Worm (Caenorhabditis elegans) whole organism, L4 larva: Measurements from ENCODE around the gene srv-6.

Experiments used
- D1046.2 ChIP-seq: fragments of 200-800 bp; sonication (Bioruptor generic); IDR thresholded peaks from 2 replicates; pipeline ENCODE4 v1.3.6; 2022; ENCODE audit warnings: missing genetic modification characterization, missing compliant biosample characterization
- T26A8.4 ChIP-seq: fragments of 200-800 bp; sonication (Bioruptor generic); IDR thresholded peaks from 2 replicates; pipeline ENCODE4 v1.3.6; 2022; ENCODE audit warnings: missing genetic modification characterization, missing compliant biosample characterization
- Y48G9A.11 ChIP-seq: fragments of 200-800 bp; sonication (Bioruptor generic); IDR thresholded peaks from 2 replicates; pipeline ENCODE4 v1.3.6; 2022; ENCODE audit warnings: missing genetic modification reagents, missing genetic modification characterization, missing compliant biosample characterization
- Y5F2A.4 ChIP-seq: fragments of 200-800 bp; sonication (Bioruptor generic); optimal IDR thresholded peaks from 2 replicates; lab custom pipeline; 2018; ENCODE audit warnings: mild to moderate bottlenecking, missing genetic modification characterization, missing compliant biosample characterization
- Y75B8A.6 ChIP-seq: fragments of 200-800 bp; sonication (Bioruptor generic); IDR thresholded peaks from 2 replicates; pipeline ENCODE4 v1.3.6; 2022; ENCODE audit warnings: missing genetic modification reagents, missing genetic modification characterization, missing compliant biosample characterization
- ZK546.5 ChIP-seq, 2 experiments: sonication (generic microtip); optimal IDR thresholded peaks; 2 replicates each; lab custom pipeline; 2017; ENCODE audit warnings: missing biosample characterization in 2 of 2, missing genetic modification characterization in 2 of 2
- aha-1 ChIP-seq: fragments of 150-350 bp; peaks from one replicate; lab custom pipeline; 2014; ENCODE audit warnings: missing biosample characterization, missing genetic modification characterization
- ama-1 ChIP-seq: fragments of 150-350 bp; optimal IDR thresholded peaks from 2 replicates; lab custom pipeline; 2014; ENCODE audit warnings: inconsistent platforms, mixed read lengths
- ceh-20 ChIP-seq: fragments of 200-800 bp; sonication (Bioruptor generic); IDR thresholded peaks from 2 replicates; pipeline ENCODE4 v1.3.6; 2022; ENCODE audit warnings: missing genetic modification reagents, missing genetic modification characterization, missing compliant biosample characterization
- ceh-32 ChIP-seq: sonication (generic microtip); optimal IDR thresholded peaks from 2 replicates; lab custom pipeline; 2016; ENCODE audit warnings: mild to moderate bottlenecking, missing genetic modification characterization, missing compliant biosample characterization; ENCODE audit not compliant: poor library complexity
- ceh-44 ChIP-seq: fragments of 200-800 bp; sonication (Bioruptor generic); IDR thresholded peaks from 2 replicates; pipeline ENCODE4 v1.3.6; 2022; ENCODE audit warnings: missing genetic modification reagents, missing genetic modification characterization, missing compliant biosample characterization
- ceh-82 ChIP-seq: sonication (generic microtip); optimal IDR thresholded peaks from 2 replicates; lab custom pipeline; 2017; ENCODE audit warnings: missing biosample characterization, missing genetic modification characterization
- daf-16 ChIP-seq, 3 experiments: sonication (generic microtip); optimal IDR thresholded peaks; 2 replicates each; lab custom pipeline; 2016 to 2017; ENCODE audit warnings: missing genetic modification characterization in 3 of 3, missing genetic modification reagents in 3 of 3, mild to moderate bottlenecking in 2 of 3, missing compliant biosample characterization in 2 of 3, missing biosample characterization in 1 of 3, moderate library complexity in 1 of 3
- daf-8 ChIP-seq: fragments of 200-800 bp; sonication (Bioruptor generic); IDR thresholded peaks from 2 replicates; pipeline ENCODE4 v1.3.6; 2022; ENCODE audit warnings: missing genetic modification characterization, missing compliant biosample characterization
- dmd-6 ChIP-seq: fragments of 200-800 bp; sonication (Bioruptor generic); IDR thresholded peaks from 2 replicates; pipeline ENCODE4 v1.3.6; 2022; ENCODE audit warnings: missing genetic modification reagents, missing genetic modification characterization, missing compliant biosample characterization
- dve-1 ChIP-seq: sonication (generic microtip); optimal IDR thresholded peaks from 2 replicates; lab custom pipeline; 2017; ENCODE audit warnings: antibody characterized with exemption, mild to moderate bottlenecking, missing genetic modification characterization, missing compliant biosample characterization; ENCODE audit not compliant: insufficient read depth
- egl-27 ChIP-seq: sonication (generic microtip); optimal IDR thresholded peaks from 3 replicates; lab custom pipeline; 2017; ENCODE audit warnings: missing biosample characterization, missing genetic modification reagents, missing genetic modification characterization
- egl-43 ChIP-seq: fragments of 200-800 bp; sonication (Bioruptor generic); IDR thresholded peaks from 2 replicates; pipeline ENCODE4 v1.3.6; 2022; ENCODE audit warnings: missing genetic modification reagents, missing genetic modification characterization, missing compliant biosample characterization
- hif-1 ChIP-seq, 2 experiments: sonication (generic microtip); optimal IDR thresholded peaks; 2 replicates each; lab custom pipeline; 2016 to 2017; ENCODE audit warnings: missing compliant biosample characterization in 2 of 2, missing genetic modification characterization in 2 of 2, missing genetic modification reagents in 2 of 2, missing genotype in 2 of 2, mild to moderate bottlenecking in 1 of 2
- hlh-11 ChIP-seq: fragments of 200-800 bp; sonication (Bioruptor generic); optimal IDR thresholded peaks from 2 replicates; lab custom pipeline; 2018; ENCODE audit warnings: mild to moderate bottlenecking, missing genetic modification characterization, missing compliant biosample characterization
- hlh-30 ChIP-seq: sonication (generic microtip); optimal IDR thresholded peaks from 2 replicates; lab custom pipeline; 2017; ENCODE audit warnings: antibody characterized with exemption, mild to moderate bottlenecking, missing genetic modification characterization, missing compliant biosample characterization; ENCODE audit not compliant: insufficient read depth
- hmg-1.1 ChIP-seq: fragments of 200-800 bp; sonication (Bioruptor generic); IDR thresholded peaks from 2 replicates; pipeline ENCODE4 v1.3.6; 2022; ENCODE audit warnings: missing genetic modification reagents, missing genetic modification characterization, missing compliant biosample characterization
- lin-1 ChIP-seq: fragments of 200-800 bp; sonication (Bioruptor generic); IDR thresholded peaks from 2 replicates; pipeline ENCODE4 v1.3.6; 2022; ENCODE audit warnings: missing genetic modification reagents, missing genetic modification characterization, missing compliant biosample characterization
- lin-13 ChIP-seq: fragments of 150-350 bp; optimal IDR thresholded peaks from 2 replicates; lab custom pipeline; 2014; ENCODE audit warnings: missing biosample characterization, missing genetic modification reagents, missing genetic modification characterization
- lin-15B ChIP-seq: fragments of 150-350 bp; sonication (generic microtip); optimal IDR thresholded peaks from 3 replicates; lab custom pipeline; 2014; ENCODE audit warnings: missing biosample characterization, missing genetic modification characterization
- lsy-2 ChIP-seq, 2 experiments: fragments of 150-350 bp in 1 of 2; sonication (generic microtip) in 1 of 2; optimal IDR thresholded peaks; 2 replicates each; lab custom pipeline; 2014 to 2017; ENCODE audit warnings: missing biosample characterization in 2 of 2, missing genetic modification characterization in 2 of 2
- mdl-1 ChIP-seq, 2 experiments: fragments of 150-350 bp in 1 of 2; sonication (generic microtip) in 1 of 2; optimal IDR thresholded peaks; 2 replicates each; lab custom pipeline; 2014 to 2017; ENCODE audit warnings: missing biosample characterization in 2 of 2, missing genetic modification characterization in 2 of 2
- mep-1 ChIP-seq: fragments of 150-350 bp; sonication (generic microtip); optimal IDR thresholded peaks from 3 replicates; lab custom pipeline; 2014; ENCODE audit warnings: missing biosample characterization, missing genetic modification characterization
- mes-2 ChIP-seq: sonication (generic microtip); optimal IDR thresholded peaks from 2 replicates; lab custom pipeline; 2016; ENCODE audit warnings: missing genotype, mild to moderate bottlenecking, missing genetic modification characterization, missing compliant biosample characterization; ENCODE audit not compliant: poor library complexity, severe bottlenecking
- mxl-3 ChIP-seq: fragments of 200-800 bp; sonication (Bioruptor generic); optimal IDR thresholded peaks from 2 replicates; lab custom pipeline; 2018; ENCODE audit warnings: mild to moderate bottlenecking, missing genetic modification characterization, missing compliant biosample characterization
- nhr-10 ChIP-seq: fragments of 150-350 bp; optimal IDR thresholded peaks from 2 replicates; lab custom pipeline; 2014; ENCODE audit warnings: missing biosample characterization, missing genetic modification characterization
- nhr-102 ChIP-seq: sonication (generic microtip); optimal IDR thresholded peaks from 2 replicates; lab custom pipeline; 2016; ENCODE audit warnings: mild to moderate bottlenecking, missing genetic modification characterization, moderate library complexity, missing compliant biosample characterization
- nhr-237 ChIP-seq: sonication (generic microtip); optimal IDR thresholded peaks from 2 replicates; lab custom pipeline; 2017; ENCODE audit warnings: missing biosample characterization, missing genetic modification characterization
- nhr-41 ChIP-seq: fragments of 200-800 bp; sonication (Bioruptor generic); IDR thresholded peaks from 2 replicates; pipeline ENCODE4 v1.3.6; 2022; ENCODE audit warnings: missing genetic modification reagents, missing genetic modification characterization, missing compliant biosample characterization
- nhr-6 ChIP-seq: fragments of 150-350 bp; optimal IDR thresholded peaks from 2 replicates; lab custom pipeline; 2014; ENCODE audit warnings: missing biosample characterization, missing genetic modification characterization
- nhr-77 ChIP-seq: fragments of 150-350 bp; optimal IDR thresholded peaks from 2 replicates; lab custom pipeline; 2014; ENCODE audit warnings: missing biosample characterization, missing genetic modification characterization
- pha-4 ChIP-seq, 2 experiments: fragments of 150-350 bp in 1 of 2; fragments of 200-800 bp in 1 of 2; sonication (Bioruptor generic) in 1 of 2; IDR thresholded peaks in 1 of 2; optimal IDR thresholded peaks in 1 of 2; 2 replicates each; pipeline versions ENCODE4 v1.3.6 to Lab custom; 2014 to 2022; ENCODE audit warnings: missing genetic modification characterization in 2 of 2, missing genetic modification reagents in 2 of 2, missing biosample characterization in 1 of 2, missing compliant biosample characterization in 1 of 2
- rbr-2 ChIP-seq: sonication (generic microtip); optimal IDR thresholded peaks from 2 replicates; lab custom pipeline; 2016; ENCODE audit warnings: missing genotype, missing genetic modification characterization, missing compliant biosample characterization
- sdz-12 ChIP-seq: fragments of 200-800 bp; sonication (Bioruptor generic); optimal IDR thresholded peaks from 2 replicates; lab custom pipeline; 2018; ENCODE audit warnings: mild to moderate bottlenecking, missing genetic modification characterization, missing compliant biosample characterization
- set-16 ChIP-seq: fragments of 200-800 bp; sonication (Bioruptor generic); IDR thresholded peaks from 2 replicates; pipeline ENCODE4 v1.3.6; 2022; ENCODE audit warnings: missing genetic modification reagents, missing genetic modification characterization, missing compliant biosample characterization
- spr-1 ChIP-seq: sonication (generic microtip); optimal IDR thresholded peaks from 2 replicates; lab custom pipeline; 2016; ENCODE audit warnings: mild to moderate bottlenecking, missing genetic modification characterization, missing compliant biosample characterization
- spr-3 ChIP-seq: fragments of 200-800 bp; sonication (Bioruptor generic); optimal IDR thresholded peaks from 2 replicates; lab custom pipeline; 2018; ENCODE audit warnings: mild to moderate bottlenecking, missing genetic modification characterization, missing compliant biosample characterization
- unc-130 ChIP-seq: sonication (generic microtip); optimal IDR thresholded peaks from 2 replicates; lab custom pipeline; 2016; ENCODE audit warnings: missing genetic modification reagents, missing genetic modification characterization, missing compliant biosample characterization
- vab-7 ChIP-seq: fragments of 200-800 bp; sonication (Bioruptor generic); IDR thresholded peaks from 2 replicates; pipeline ENCODE4 v1.3.6; 2022; ENCODE audit warnings: missing genetic modification reagents, missing genetic modification characterization, missing compliant biosample characterization
- ztf-11 ChIP-seq: fragments of 150-350 bp; optimal IDR thresholded peaks from 2 replicates; lab custom pipeline; 2014; ENCODE audit warnings: missing biosample characterization, missing genetic modification characterization

srv-6 gene

DNA sequence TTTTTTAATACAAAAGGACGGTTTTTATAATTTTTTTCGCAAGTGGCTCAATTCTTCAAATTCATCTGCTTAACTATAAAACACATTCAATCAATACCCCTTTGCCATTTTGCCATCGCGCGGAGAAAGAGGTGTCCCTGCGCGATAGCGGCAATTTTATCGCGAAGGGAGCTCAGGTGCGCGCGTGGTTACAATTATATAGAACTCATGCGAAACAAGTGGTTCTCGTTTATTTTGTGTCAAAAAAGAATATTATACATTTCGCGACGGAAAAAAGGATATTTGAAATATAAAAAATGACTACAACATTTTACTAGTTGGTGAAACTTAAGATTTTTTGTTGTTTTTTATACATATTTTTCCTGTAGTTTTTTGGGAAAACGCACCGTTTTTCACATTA lies 47.7 kb upstream of the srv-6 start (continued):
- TF ChIP-seq spr-1 (tag; lab: Kevin White, UChicago) (peak; percentile 98), unc-130 (GFP tag; lab: Kevin White, UChicago) (no peak), hlh-30 (peak; percentile 96), ama-1 (lab: Kevin White, UChicago) (no peak), ztf-11 (tag; lab: Kevin White, UChicago) (peak; percentile 67), pha-4 (GFP tag; IDR thresholded peaks at IDR 0.05; lab: Robert Waterston, UW) (peak; percentile 98), pha-4 (tag; optimal IDR thresholded peaks at IDR 0.05; lab: Kevin White, UChicago) (peak; percentile 80), dmd-6 (GFP tag; lab: Robert Waterston, UW) (peak; percentile 99), ceh-82 (tag; lab: Kevin White, UChicago) (peak; percentile 78), nhr-6 (peak; percentile 98), nhr-10 (tag; lab: Kevin White, UChicago) (peak; percentile 99), T26A8.4 (GFP tag; lab: Robert Waterston, UW) (peak; percentile 100), dve-1 (tag; lab: Kevin White, UChicago) (peak; percentile 100), Y48G9A.11 (GFP tag; lab: Robert Waterston, UW) (0 out of 2 replicates have a peak, but pooled peaks have one; percentile 15), hmg-1.1 (GFP tag; lab: Robert Waterston, UW) (peak; percentile 100)

DNA sequence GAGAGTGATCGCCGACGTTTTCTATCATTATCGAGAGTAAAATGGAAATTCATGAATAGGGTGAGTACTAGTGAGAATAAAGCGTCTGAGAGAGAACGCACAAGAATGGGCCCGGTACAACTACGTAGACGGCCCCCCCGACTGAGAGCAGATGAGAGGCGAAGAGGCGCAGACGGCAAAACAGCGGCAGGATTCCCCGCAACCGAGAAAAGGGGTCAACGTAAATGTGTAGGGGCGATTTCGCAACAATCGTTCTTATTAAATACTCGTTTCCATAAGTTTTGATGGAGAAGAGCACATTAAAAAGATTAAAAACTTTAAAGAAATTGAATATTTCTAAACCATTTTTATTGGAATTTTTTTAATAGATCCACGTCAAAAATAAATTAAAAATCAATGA lies 42.2 kb upstream of the srv-6 start:
- TF ChIP-seq ceh-44 (GFP tag; lab: Robert Waterston, UW) (no peak), Y5F2A.4 (no peak), ceh-32 (tag; lab: Kevin White, UChicago) (no peak), sdz-12 (no peak), D1046.2 (GFP tag; lab: Robert Waterston, UW) (no peak), daf-8 (no peak), egl-43 (no peak), set-16 (GFP tag; lab: Robert Waterston, UW) (peak; percentile 45), hlh-11 (tag; lab: Kevin White, UChicago) (peak; percentile 33), ZK546.5 (tag; optimal IDR thresholded peaks at IDR 0.05; lab: Kevin White, UChicago) (no peak), hmg-1.1 (GFP tag; lab: Robert Waterston, UW) (peak; percentile 52), hlh-30 (no peak), rbr-2 (tag; lab: Kevin White, UChicago) (peak; percentile 22), mes-2 (tag; lab: Kevin White, UChicago) (peak; percentile 6), daf-16 (GFP tag; optimal IDR thresholded peaks at IDR 0.05; lab: Kevin White, UChicago) (no peak), daf-16 (tag; optimal IDR thresholded peaks at IDR 0.05; lab: Kevin White, UChicago) (peak; percentile 7), lsy-2 (tag; optimal IDR thresholded peaks at IDR 0.05; lab: Kevin White, UChicago) (peak in 1 of 2 experiments; percentile 14), mxl-3 (no peak)

- TF ChIP-seq dve-1 (tag; lab: Kevin White, UChicago) (peak; percentile 92), ceh-20 (no peak), mdl-1 (tag; optimal IDR thresholded peaks at IDR 0.05; lab: Kevin White, UChicago) (no peak), hmg-1.1 (GFP tag; lab: Robert Waterston, UW) (no peak), unc-130 (GFP tag; lab: Kevin White, UChicago) (no peak), ceh-82 (tag; lab: Kevin White, UChicago) (no peak), lsy-2 (tag; optimal IDR thresholded peaks at IDR 0.05; lab: Kevin White, UChicago) (peak in 1 of 2 experiments; percentile 27), mep-1 (tag; lab: Kevin White, UChicago) (peak; percentile 44), sdz-12 (no peak), vab-7 (GFP tag; lab: Robert Waterston, UW) (no peak), pha-4 (GFP tag; IDR thresholded peaks at IDR 0.05; lab: Robert Waterston, UW) (no peak), pha-4 (tag; optimal IDR thresholded peaks at IDR 0.05; lab: Kevin White, UChicago) (no peak), nhr-77 (tag; lab: Kevin White, UChicago) (peak; percentile 16), lin-13 (GFP tag; lab: Kevin White, UChicago) (peak; percentile 8), Y75B8A.6 (no peak), egl-27 (tag; lab: Kevin White, UChicago) (no peak), spr-3 (GFP tag; lab: Kevin White, UChicago) (no peak), nhr-41 (GFP tag; lab: Robert Waterston, UW) (no peak), lin-15B (tag; lab: Kevin White, UChicago) (no peak), nhr-102 (tag; lab: Kevin White, UChicago) (no peak), hif-1 (tag; optimal IDR thresholded peaks at IDR 0.05; lab: Kevin White, UChicago) (no peak), lin-1 (GFP tag; lab: Robert Waterston, UW) (no peak), nhr-237 (tag; lab: Kevin White, UChicago) (no peak), aha-1 (tag; lab: Kevin White, UChicago) (no peak)
Measured at ce11 chrX:4215500-4216107, 41.3 kb upstream of the srv-6 start.
